Fruit fly (Drosophila melanogaster) whole organism, pupa: ENCODE measurements around the gene CG33322.

Experiments used
- CG10348 ChIP-seq: fragments of 200-800 bp; sonication (Bioruptor generic); IDR thresholded peaks from 2 replicates; pipeline ENCODE4 v1.3.6; 2022; ENCODE audit warnings: missing biosample characterization, missing genetic modification characterization
- CG12605 ChIP-seq: fragments of 200-800 bp; sonication (Bioruptor generic); IDR thresholded peaks from 2 replicates; pipeline ENCODE4 v1.3.6; 2022; ENCODE audit warnings: missing biosample characterization, missing genetic modification characterization
- CG13204 ChIP-seq: fragments of 200-800 bp; sonication (Bioruptor generic); optimal IDR thresholded peaks from 2 replicates; lab custom pipeline; 2018; ENCODE audit warnings: missing biosample characterization, mild to moderate bottlenecking, missing genetic modification characterization, moderate library complexity
- CG14655 ChIP-seq: fragments of 200-800 bp; sonication (Bioruptor generic); optimal IDR thresholded peaks from 3 replicates; lab custom pipeline; 2017; ENCODE audit warnings: mild to moderate bottlenecking, missing biosample characterization, missing genetic modification reagents, missing genetic modification characterization
- CG15710 ChIP-seq: fragments of 200-800 bp; sonication (Bioruptor generic); optimal IDR thresholded peaks from 2 replicates; lab custom pipeline; 2018; ENCODE audit warnings: missing biosample characterization, mild to moderate bottlenecking, missing genetic modification characterization, moderate library complexity
- CG17806 ChIP-seq: fragments of 200-800 bp; sonication (Bioruptor generic); optimal IDR thresholded peaks from 2 replicates; lab custom pipeline; 2018; ENCODE audit warnings: missing biosample characterization, mild to moderate bottlenecking, missing genetic modification characterization, moderate library complexity
- CG32121 ChIP-seq: fragments of 200-800 bp; sonication (Bioruptor generic); IDR thresholded peaks from 2 replicates; pipeline ENCODE4 v1.3.6; 2022; ENCODE audit warnings: missing biosample characterization, missing genetic modification characterization
- CG34367 ChIP-seq: fragments of 200-800 bp; sonication (Bioruptor generic); optimal IDR thresholded peaks from 2 replicates; lab custom pipeline; 2018; ENCODE audit warnings: missing biosample characterization, mild to moderate bottlenecking, missing genetic modification characterization
- CG4496 ChIP-seq: fragments of 200-800 bp; sonication (Bioruptor generic); IDR thresholded peaks from 3 replicates; pipeline ENCODE4 v1.3.6; 2022; ENCODE audit warnings: missing biosample characterization, missing genetic modification characterization
- CG8159 ChIP-seq: fragments of 200-800 bp; sonication (Bioruptor generic); optimal IDR thresholded peaks from 3 replicates; lab custom pipeline; 2018; ENCODE audit warnings: missing biosample characterization, mild to moderate bottlenecking, missing genetic modification characterization, moderate library complexity
- CG8301 ChIP-seq: fragments of 200-800 bp; sonication (Bioruptor generic); optimal IDR thresholded peaks from 2 replicates; lab custom pipeline; 2018; ENCODE audit warnings: missing biosample characterization, mild to moderate bottlenecking, missing genetic modification characterization
- CG9948 ChIP-seq: fragments of 200-800 bp; sonication (Bioruptor generic); optimal IDR thresholded peaks from 2 replicates; lab custom pipeline; 2018; ENCODE audit warnings: missing biosample characterization, mild to moderate bottlenecking, missing genetic modification characterization, moderate library complexity
- D1 ChIP-seq: fragments of 200-800 bp; sonication (Bioruptor generic); optimal IDR thresholded peaks from 2 replicates; lab custom pipeline; 2018; ENCODE audit warnings: missing biosample characterization, mild to moderate bottlenecking, missing genetic modification characterization, moderate library complexity
- EcR ChIP-seq: fragments of 200-800 bp; sonication (Bioruptor generic); optimal IDR thresholded peaks from 3 replicates; lab custom pipeline; 2019; ENCODE audit warnings: missing biosample characterization, missing genetic modification characterization, mild to moderate bottlenecking, moderate library complexity, missing genetic modification reagents
- Ets98B ChIP-seq: fragments of 200-800 bp; sonication (Bioruptor generic); IDR thresholded peaks from 2 replicates; pipeline ENCODE4 v1.3.6; 2022; ENCODE audit warnings: missing biosample characterization, missing genetic modification characterization
- Pif1A ChIP-seq: fragments of 200-800 bp; sonication (Bioruptor generic); optimal IDR thresholded peaks from 3 replicates; lab custom pipeline; 2016; ENCODE audit warnings: missing biosample characterization, missing genetic modification characterization
- Pif1B ChIP-seq: fragments of 200-800 bp; sonication (Bioruptor generic); optimal IDR thresholded peaks from 3 replicates; lab custom pipeline; 2016; ENCODE audit warnings: missing biosample characterization, missing genetic modification characterization
- Snoo ChIP-seq: fragments of 200-800 bp; sonication (Bioruptor generic); optimal IDR thresholded peaks from 3 replicates; lab custom pipeline; 2017; ENCODE audit warnings: missing biosample characterization, mild to moderate bottlenecking, missing genetic modification characterization, inconsistent platforms
- fd96Ca ChIP-seq: fragments of 200-800 bp; sonication (Bioruptor generic); IDR thresholded peaks from 3 replicates; pipeline ENCODE4 v1.3.6; 2022; ENCODE audit warnings: missing biosample characterization, missing genetic modification characterization
- gl ChIP-seq: fragments of 200-800 bp; sonication (Bioruptor generic); optimal IDR thresholded peaks from 2 replicates; lab custom pipeline; 2018; ENCODE audit warnings: missing biosample characterization, mild to moderate bottlenecking, missing genetic modification characterization
- rn ChIP-seq: fragments of 200-800 bp; sonication (Bioruptor generic); IDR thresholded peaks from 2 replicates; pipeline ENCODE4 v1.3.6; 2022; ENCODE audit warnings: missing biosample characterization, missing genetic modification characterization

Gene CG33322

DNA sequence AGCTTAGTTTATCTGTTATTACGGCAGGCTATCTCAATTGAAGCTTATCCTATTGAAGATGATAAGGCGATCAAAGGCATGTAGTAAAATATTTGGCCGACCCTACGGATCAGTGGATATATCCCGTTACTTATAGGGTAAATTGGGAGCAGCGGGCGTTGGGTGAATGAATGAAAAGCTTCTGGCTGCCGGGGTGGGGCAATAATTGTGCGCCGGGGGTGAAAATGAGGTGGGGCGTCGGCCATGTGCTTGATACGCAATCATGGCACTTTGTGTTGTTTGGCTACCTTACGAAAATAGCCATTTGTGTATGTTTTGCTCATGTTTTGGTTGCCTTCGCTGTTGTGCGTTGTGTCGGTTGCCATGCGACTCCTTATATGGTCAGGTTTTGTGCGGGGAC is 14.2 kb downstream of the CG33322 start:
- TF ChIP-seq CG9948 (tag; lab: Kevin White, UChicago) (no peak), CG8159 (tag; lab: Kevin White, UChicago) (no peak), gl (no peak), CG12605 (GFP tag; lab: Robert Waterston, UW) (no peak), fd96Ca (GFP tag; lab: Robert Waterston, UW) (no peak), CG8301 (tag; lab: Kevin White, UChicago) (no peak), CG15710 (tag; lab: Kevin White, UChicago) (no peak), CG13204 (GFP tag; lab: Kevin White, UChicago) (no peak), Pif1A (no peak), CG4496 (GFP tag; lab: Robert Waterston, UW) (no peak)

DNA sequence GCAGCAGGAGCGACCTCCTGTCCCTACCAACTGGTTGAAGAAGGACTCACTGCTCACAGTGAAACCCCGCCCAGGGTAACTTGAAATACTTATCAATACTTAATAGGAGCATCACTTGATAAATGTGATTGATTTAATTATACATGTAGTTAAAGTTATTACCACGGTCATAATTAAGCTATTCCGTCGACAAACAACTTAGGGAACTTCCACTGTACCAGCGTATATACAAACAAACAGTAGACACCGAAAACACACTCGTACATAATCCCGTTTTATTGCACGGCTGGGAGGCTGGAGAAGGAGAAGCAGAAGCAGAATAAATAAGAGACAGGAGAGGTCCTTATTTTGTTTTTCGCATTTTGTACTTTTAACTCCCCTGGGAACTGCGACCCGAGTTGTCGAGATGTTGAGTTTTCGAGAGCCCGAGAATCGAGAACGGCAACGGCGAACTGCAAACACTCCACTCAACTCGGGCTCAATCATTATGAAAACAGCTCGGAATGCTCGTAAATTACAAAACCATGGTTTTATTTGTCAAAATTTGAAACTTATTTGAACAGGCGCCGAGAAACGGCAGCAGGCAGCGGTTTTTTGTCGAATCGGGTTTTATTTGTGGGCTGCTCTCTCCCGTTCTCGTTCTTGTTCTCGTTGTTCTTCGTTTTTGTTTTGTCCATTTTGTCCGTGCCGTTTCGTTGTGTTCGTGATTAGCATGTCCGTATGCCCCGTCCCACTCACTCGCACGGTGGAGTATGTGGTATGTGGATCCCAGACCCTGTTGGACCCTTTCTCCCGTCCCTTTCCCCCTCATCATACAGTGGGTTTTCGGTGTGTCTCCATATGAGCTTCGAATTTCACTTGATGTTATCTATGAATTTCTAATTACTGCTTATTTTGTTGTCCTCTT is 15.8 kb downstream of the CG33322 start:
- TF ChIP-seq Pif1B (GFP tag; lab: Kevin White, UChicago) (peak; percentile 92), Ets98B (peak; percentile 73), CG14655 (peak; percentile 86), CG10348 (GFP tag; lab: Robert Waterston, UW) (no peak), rn (GFP tag; lab: Robert Waterston, UW) (peak; percentile 75), Pif1A (peak; percentile 95), CG8301 (tag; lab: Kevin White, UChicago) (peak; percentile 84), CG15710 (tag; lab: Kevin White, UChicago) (peak; percentile 97), CG13204 (GFP tag; lab: Kevin White, UChicago) (peak; percentile 93), EcR (peak; percentile 56), Snoo (tag; lab: Kevin White, UChicago) (peak; percentile 96), CG34367 (tag; lab: Kevin White, UChicago) (peak; percentile 96), CG17806 (tag; lab: Kevin White, UChicago) (peak; percentile 97), CG9948 (tag; lab: Kevin White, UChicago) (peak; percentile 95), fd96Ca (GFP tag; lab: Robert Waterston, UW) (peak; percentile 88), CG4496 (GFP tag; lab: Robert Waterston, UW) (peak; percentile 90), gl (peak; percentile 96), CG32121 (GFP tag; lab: Robert Waterston, UW) (peak; percentile 70), CG12605 (GFP tag; lab: Robert Waterston, UW) (peak; percentile 70), CG8159 (tag; lab: Kevin White, UChicago) (peak; percentile 97), D1 (tag; lab: Kevin White, UChicago) (peak; percentile 81)

- no peak for TF ChIP-seq CG32121 (GFP tag; lab: Robert Waterston, UW)
- TF ChIP-seq Pif1A, result no peak
- no peak for TF ChIP-seq CG4496 (GFP tag; lab: Robert Waterston, UW)
- TF ChIP-seq CG17806 (tag; lab: Kevin White, UChicago), result no peak
- TF ChIP-seq CG9948 (tag; lab: Kevin White, UChicago), result no peak
- no peak for TF ChIP-seq fd96Ca (GFP tag; lab: Robert Waterston, UW)
- no peak for TF ChIP-seq CG15710 (tag; lab: Kevin White, UChicago)
- peak; percentile 76 for TF ChIP-seq EcR
- no peak for TF ChIP-seq CG8301 (tag; lab: Kevin White, UChicago)
- peak; percentile 0 for TF ChIP-seq Pif1B (GFP tag; lab: Kevin White, UChicago)
- TF ChIP-seq Ets98B, result no peak
- TF ChIP-seq CG14655, result no peak
- no peak for TF ChIP-seq D1 (tag; lab: Kevin White, UChicago)
Measured at dm6 chr2L:20798351-20798777, 17.7 kb downstream of the CG33322 start.

dm6 chr2L:20797515-20797847 is 18.6 kb downstream of the CG33322 start, which contains the start of gene CG9328:
Gene CG9328, plus strand, starts transcription at chr2L:20797715.
- TF ChIP-seq CG34367 (tag; lab: Kevin White, UChicago) (no peak), CG13204 (GFP tag; lab: Kevin White, UChicago) (no peak), CG15710 (tag; lab: Kevin White, UChicago) (no peak), CG10348 (GFP tag; lab: Robert Waterston, UW) (no peak), EcR (no peak), CG9948 (tag; lab: Kevin White, UChicago) (peak; percentile 37), gl (no peak), CG8159 (tag; lab: Kevin White, UChicago) (peak; percentile 38), CG14655 (no peak), CG17806 (tag; lab: Kevin White, UChicago) (peak; percentile 49), CG12605 (GFP tag; lab: Robert Waterston, UW) (peak; percentile 37; the same call in 1 of the 2 replicates), CG32121 (GFP tag; lab: Robert Waterston, UW) (peak; percentile 45; the same call in 1 of the 2 replicates), D1 (tag; lab: Kevin White, UChicago) (no peak), Ets98B (peak; percentile 67), fd96Ca (GFP tag; lab: Robert Waterston, UW) (peak; percentile 9; the same call in 1 of the 3 replicates), Pif1A (peak; percentile 57), CG4496 (GFP tag; lab: Robert Waterston, UW) (peak; percentile 71; the same call in 1 of the 3 replicates), CG8301 (tag; lab: Kevin White, UChicago) (peak; percentile 38), Snoo (tag; lab: Kevin White, UChicago) (peak; percentile 54), rn (GFP tag; lab: Robert Waterston, UW) (no peak), Pif1B (GFP tag; lab: Kevin White, UChicago) (no peak)
